Worm (Caenorhabditis elegans) whole organism, L2 larva: ENCODE data around the gene C24H12.4.
"Not testable (repeated sequence)": the region's sequence is repeated elsewhere in the genome, so short reads cannot be mapped to it uniquely, and the experiment has no call there.

Source experiments
- C34F6.9 ChIP-seq: fragments of 150-350 bp; optimal IDR thresholded peaks from 2 replicates; lab custom pipeline; 2014; ENCODE audit warnings: missing biosample characterization, missing genetic modification characterization
- F13H6.1 ChIP-seq: sonication (generic microtip); optimal IDR thresholded peaks from 2 replicates; lab custom pipeline; 2016; ENCODE audit warnings: missing genetic modification characterization, missing compliant biosample characterization
- Y55F3AM.14 ChIP-seq: fragments of 200-800 bp; sonication (Bioruptor generic); optimal IDR thresholded peaks from 2 replicates; lab custom pipeline; 2018; ENCODE audit warnings: mild to moderate bottlenecking, missing genetic modification characterization, missing compliant biosample characterization
- alr-1 ChIP-seq: fragments of 150-350 bp; optimal IDR thresholded peaks from 2 replicates; lab custom pipeline; 2014; ENCODE audit warnings: missing biosample characterization, missing genetic modification characterization
- ama-1 ChIP-seq: fragments of 150-350 bp; optimal IDR thresholded peaks from 2 replicates; lab custom pipeline; 2018; ENCODE audit warnings: inconsistent platforms
- ceh-82 ChIP-seq: fragments of 150-350 bp; optimal IDR thresholded peaks from 2 replicates; lab custom pipeline; 2014; ENCODE audit warnings: missing biosample characterization, missing genetic modification characterization
- crh-2 ChIP-seq: sonication (generic microtip); optimal IDR thresholded peaks from 2 replicates; lab custom pipeline; 2017; ENCODE audit warnings: missing biosample characterization, missing genetic modification characterization
- elt-3 ChIP-seq: sonication (generic microtip); optimal IDR thresholded peaks from 2 replicates; lab custom pipeline; 2017; ENCODE audit warnings: missing biosample characterization, missing genetic modification characterization
- lin-13 ChIP-seq: fragments of 150-350 bp; optimal IDR thresholded peaks from 2 replicates; lab custom pipeline; 2014; ENCODE audit warnings: missing biosample characterization, missing genetic modification reagents, missing genetic modification characterization
- lsy-2 ChIP-seq, 2 experiments: fragments of 150-350 bp in 1 of 2; sonication (generic microtip) in 1 of 2; optimal IDR thresholded peaks; 2 replicates each; lab custom pipeline; 2014 to 2017; ENCODE audit warnings: missing biosample characterization in 2 of 2, missing genetic modification characterization in 2 of 2
- mbf-1 ChIP-seq: sonication (generic microtip); optimal IDR thresholded peaks from 2 replicates; lab custom pipeline; 2017; ENCODE audit warnings: missing biosample characterization, missing genetic modification characterization
- nhr-10 ChIP-seq: sonication (generic microtip); optimal IDR thresholded peaks from 2 replicates; lab custom pipeline; 2017; ENCODE audit warnings: missing biosample characterization, missing genetic modification characterization
- nhr-11 ChIP-seq: fragments of 150-350 bp; optimal IDR thresholded peaks from 2 replicates; lab custom pipeline; 2014; ENCODE audit warnings: missing biosample characterization, missing genetic modification characterization
- nhr-129 ChIP-seq: fragments of 150-350 bp; optimal IDR thresholded peaks from 2 replicates; lab custom pipeline; 2014; ENCODE audit warnings: missing biosample characterization, missing genetic modification characterization
- nhr-6 ChIP-seq: fragments of 150-350 bp; optimal IDR thresholded peaks from 2 replicates; lab custom pipeline; 2014; ENCODE audit warnings: missing biosample characterization, missing genetic modification characterization
- peb-1 ChIP-seq: fragments of 150-350 bp; optimal IDR thresholded peaks from 2 replicates; lab custom pipeline; 2014; ENCODE audit warnings: missing biosample characterization, missing genetic modification characterization
- skn-1 ChIP-seq: sonication (generic microtip); optimal IDR thresholded peaks from 2 replicates; lab custom pipeline; 2017; ENCODE audit warnings: missing biosample characterization, missing genetic modification characterization
- sma-3 ChIP-seq: sonication (generic microtip); optimal IDR thresholded peaks from 2 replicates; lab custom pipeline; 2016; ENCODE audit warnings: missing genetic modification reagents, missing genetic modification characterization, missing compliant biosample characterization
- snpc-4 ChIP-seq: fragments of 150-350 bp; optimal IDR thresholded peaks from 2 replicates; lab custom pipeline; 2014; ENCODE audit warnings: missing biosample characterization, missing genetic modification characterization
- unc-39 ChIP-seq: fragments of 150-350 bp; optimal IDR thresholded peaks from 2 replicates; lab custom pipeline; 2014; ENCODE audit warnings: missing biosample characterization, missing genetic modification characterization
- zag-1 ChIP-seq: fragments of 150-350 bp; optimal IDR thresholded peaks from 2 replicates; lab custom pipeline; 2014; ENCODE audit warnings: missing biosample characterization, missing genetic modification characterization
- ztf-4 ChIP-seq: fragments of 150-350 bp; optimal IDR thresholded peaks from 2 replicates; lab custom pipeline; 2014; ENCODE audit warnings: missing biosample characterization, missing genetic modification characterization

Gene C24H12.4

ce11 chrII:441102-441501, 30.1 kb downstream of the C24H12.4 start, which contains the start of gene C24H12.1:
Gene C24H12.1, plus strand, starts transcription at chrII:441402.
- TF ChIP-seq ceh-82 (tag; lab: Kevin White, UChicago); nhr-10 (tag; lab: Kevin White, UChicago); sma-3: not testable (repeated sequence)

- TF ChIP-seq nhr-11 (tag; lab: Kevin White, UChicago); sma-3; zag-1 (tag; lab: Kevin White, UChicago): not testable (repeated sequence)
- TF ChIP-seq, all 48 proteins: peak for 0; not testable (repeated sequence) for 48
Measured at ce11 chrII:454646-455045, 43.6 kb downstream of the C24H12.4 start, which contains the start of gene W10D9.1. Gene W10D9.1, plus strand, starts transcription at chrII:454946.

- TF ChIP-seq lsy-2 (tag; optimal IDR thresholded peaks at IDR 0.05; lab: Kevin White, UChicago) (peak; percentile 75 to 84), nhr-11 (tag; lab: Kevin White, UChicago) (no peak), snpc-4 (tag; lab: Kevin White, UChicago) (no peak), C34F6.9 (no peak), nhr-6 (tag; lab: Kevin White, UChicago) (no peak), lin-13 (GFP tag; lab: Kevin White, UChicago) (peak; percentile 60)
Measured at ce11 chrII:456371-456770, 45.3 kb downstream of the C24H12.4 start.

- TF ChIP-seq F13H6.1, result no peak
- TF ChIP-seq nhr-129 (tag; lab: Kevin White, UChicago), result no peak
- no peak for TF ChIP-seq unc-39 (tag; lab: Kevin White, UChicago)
- TF ChIP-seq crh-2 (tag; lab: Kevin White, UChicago), result no peak
Measured at ce11 chrII:457790-458189, 46.8 kb downstream of the C24H12.4 start, which contains the start of gene gvd-1. Gene gvd-1, minus strand, starts transcription at chrII:457890.

- TF ChIP-seq lin-13 (GFP tag; lab: Kevin White, UChicago), result no peak
- TF ChIP-seq alr-1 (tag; lab: Kevin White, UChicago), result no peak
- TF ChIP-seq peb-1 (tag; lab: Kevin White, UChicago), result no peak
- TF ChIP-seq sma-3, result no peak
- no peak for TF ChIP-seq skn-1 (tag; lab: Kevin White, UChicago)
- no peak for TF ChIP-seq ama-1 (lab: Kevin White, UChicago)
- no peak for TF ChIP-seq crh-2 (tag; lab: Kevin White, UChicago)
- TF ChIP-seq zag-1 (tag; lab: Kevin White, UChicago), result no peak
- no peak for TF ChIP-seq lsy-2 (tag; optimal IDR thresholded peaks at IDR 0.05; lab: Kevin White, UChicago)
- no peak for TF ChIP-seq ztf-4 (tag; lab: Kevin White, UChicago)
- no peak for TF ChIP-seq unc-39 (tag; lab: Kevin White, UChicago)
- no peak for TF ChIP-seq Y55F3AM.14 (GFP tag; lab: Kevin White, UChicago)
- no peak for TF ChIP-seq mbf-1 (tag; lab: Kevin White, UChicago)
Measured at ce11 chrII:460835-461234, 49.8 kb downstream of the C24H12.4 start, which contains the start of gene W10D9.3. Gene W10D9.3, minus strand, starts transcription at chrII:460935.

- peak; percentile 45 to 68 for TF ChIP-seq lsy-2 (tag; optimal IDR thresholded peaks at IDR 0.05; lab: Kevin White, UChicago)
- TF ChIP-seq elt-3 (tag; lab: Kevin White, UChicago), result no peak
Measured at ce11 chrII:461297-461696, 50.3 kb downstream of the C24H12.4 start.
